Comparison of ENCODE assay signal across 4 worm cellular contexts in genomic region chrIII:5268486-5268885, ce11.
TF ChIP-seq lines count a peak whose summit lies in the region.

No protein-coding gene starts in this region.

TF ChIP-seq in whole organism, L1 larva, 84 proteins besides CTCF, POLR2A, EP300 and RAD21 (continues in another document):
- TF ChIP-seq lsy-2 (tag; optimal IDR thresholded peaks at IDR 0.05; lab: Kevin White, UChicago) (peak; percentile 8), nhr-84 (tag; optimal IDR thresholded peaks at IDR 0.05; lab: Kevin White, UChicago) (no peak), ceh-90 (tag; optimal IDR thresholded peaks at IDR 0.05; lab: Kevin White, UChicago) (no peak), zag-1 (tag; optimal IDR thresholded peaks at IDR 0.05; lab: Kevin White, UChicago) (no peak), sox-4 (tag; optimal IDR thresholded peaks at IDR 0.05; lab: Kevin White, UChicago) (no peak), ztf-4 (tag; optimal IDR thresholded peaks at IDR 0.05; lab: Kevin White, UChicago) (no peak), C04F5.9 (tag; optimal IDR thresholded peaks at IDR 0.05; lab: Kevin White, UChicago) (no peak), nhr-76 (tag; optimal IDR thresholded peaks at IDR 0.05; lab: Kevin White, UChicago) (no peak), lin-14 (GFP tag; optimal IDR thresholded peaks at IDR 0.05; lab: Kevin White, UChicago) (no peak), aha-1 (tag; optimal IDR thresholded peaks at IDR 0.05; lab: Kevin White, UChicago) (no peak), hlh-4 (tag; optimal IDR thresholded peaks at IDR 0.05; lab: Kevin White, UChicago) (no peak), efl-1 (optimal IDR thresholded peaks at IDR 0.05; lab: Kevin White, UChicago) (no peak), efl-1 (GFP tag; optimal IDR thresholded peaks at IDR 0.05 in 1 of 2; lab: Kevin White, UChicago) (peak in 1 of 2 experiments; percentile 69), nhr-20 (tag; optimal IDR thresholded peaks at IDR 0.05; lab: Kevin White, UChicago) (no peak), lin-39 (tag; optimal IDR thresholded peaks at IDR 0.05; lab: Kevin White, UChicago) (no peak), fos-1 (tag; optimal IDR thresholded peaks at IDR 0.05; lab: Kevin White, UChicago) (no peak), egl-27 (tag; optimal IDR thresholded peaks at IDR 0.05; lab: Kevin White, UChicago) (no peak), lin-35 (GFP tag; optimal IDR thresholded peaks at IDR 0.05; lab: Kevin White, UChicago) (peak in 1 of 2 experiments; percentile 47), elt-2 (tag; optimal IDR thresholded peaks at IDR 0.05; lab: Kevin White, UChicago) (peak; percentile 6), unc-62 (GFP tag; optimal IDR thresholded peaks at IDR 0.05; lab: Kevin White, UChicago) (no peak), mdl-1 (tag; optimal IDR thresholded peaks at IDR 0.05; lab: Kevin White, UChicago) (no peak), C16A3.4 (tag; optimal IDR thresholded peaks at IDR 0.05; lab: Kevin White, UChicago) (no peak), irx-1 (tag; optimal IDR thresholded peaks at IDR 0.05; lab: Kevin White, UChicago) (no peak), lin-13 (GFP tag; optimal IDR thresholded peaks at IDR 0.05; lab: Kevin White, UChicago) (no peak)

TF ChIP-seq in whole organism, L3 larva, 47 proteins besides CTCF, POLR2A, EP300 and RAD21:
- no peak for TF ChIP-seq nhr-43 (tag; optimal IDR thresholded peaks at IDR 0.05; lab: Kevin White, UChicago; ENCODE audit: poor library complexity, severe bottlenecking)
- TF ChIP-seq pha-4 (tag; optimal IDR thresholded peaks at IDR 0.05; lab: Kevin White, UChicago): peak; percentile 28
- peak; percentile 1 for TF ChIP-seq jun-1 (tag; optimal IDR thresholded peaks at IDR 0.05; lab: Kevin White, UChicago)
- no peak for TF ChIP-seq unc-39 (tag; optimal IDR thresholded peaks at IDR 0.05; lab: Kevin White, UChicago)

TF ChIP-seq in whole organism, L4 larva, 104 proteins besides CTCF, POLR2A, EP300 and RAD21:
- no peak for TF ChIP-seq duxl-1 (tag; optimal IDR thresholded peaks at IDR 0.05; lab: Kevin White, UChicago; ENCODE audit: poor library complexity)
- TF ChIP-seq mep-1 (tag; optimal IDR thresholded peaks at IDR 0.05; lab: Kevin White, UChicago): peak; percentile 38
- no peak for TF ChIP-seq zip-2 (tag; optimal IDR thresholded peaks at IDR 0.05; lab: Kevin White, UChicago)
- no peak for TF ChIP-seq ztf-7 (tag; optimal IDR thresholded peaks at IDR 0.05; lab: Kevin White, UChicago)
- no peak for TF ChIP-seq daf-8 (GFP tag; IDR thresholded peaks at IDR 0.05; lab: Robert Waterston, UW)
- no peak for TF ChIP-seq tag-97 (GFP tag; IDR thresholded peaks at IDR 0.05; lab: Robert Waterston, UW)
- no peak for TF ChIP-seq lin-13 (GFP tag; optimal IDR thresholded peaks at IDR 0.05; lab: Kevin White, UChicago)
- TF ChIP-seq nhr-42 (GFP tag; IDR thresholded peaks at IDR 0.05; lab: Robert Waterston, UW): no peak
- TF ChIP-seq mdt-29 (GFP tag; IDR thresholded peaks at IDR 0.05; lab: Robert Waterston, UW): no peak
- TF ChIP-seq lin-15B (tag; optimal IDR thresholded peaks at IDR 0.05; lab: Kevin White, UChicago): no peak
- peak; percentile 83 for TF ChIP-seq nhr-77 (tag; optimal IDR thresholded peaks at IDR 0.05; lab: Kevin White, UChicago)
- peak; percentile 62 for TF ChIP-seq dve-1 (tag; optimal IDR thresholded peaks at IDR 0.05; lab: Kevin White, UChicago; ENCODE audit: insufficient read depth)
- no peak for TF ChIP-seq F10B5.3 (tag; optimal IDR thresholded peaks at IDR 0.05; lab: Kevin White, UChicago)
- no peak for TF ChIP-seq daf-16 (GFP tag; optimal IDR thresholded peaks at IDR 0.05; lab: Kevin White, UChicago)
- TF ChIP-seq daf-16 (tag; optimal IDR thresholded peaks at IDR 0.05; lab: Kevin White, UChicago): peak; percentile 64

TF ChIP-seq in whole organism, young adult, 124 proteins besides CTCF, POLR2A, EP300 and RAD21:
- no peak for TF ChIP-seq Y56A3A.18 (GFP tag; IDR thresholded peaks at IDR 0.05; lab: Robert Waterston, UW)
- TF ChIP-seq let-607 (tag; optimal IDR thresholded peaks at IDR 0.05; lab: Kevin White, UChicago): peak in 1 of 2 experiments; percentile 19
- 0 out of 2 replicates have a peak, but pooled peaks have one; percentile 0 for TF ChIP-seq ztf-28 (GFP tag; IDR thresholded peaks at IDR 0.05; lab: Robert Waterston, UW)
- peak in 1 of 3 experiments; percentile 13 for TF ChIP-seq lin-35 (GFP tag; optimal IDR thresholded peaks at IDR 0.05; lab: Kevin White, UChicago)
